Worm (Caenorhabditis elegans) whole organism, L2 larva: ENCODE data around the gene C50F4.6.

Source experiments
- ama-1 ChIP-seq: fragments of 150-350 bp; optimal IDR thresholded peaks from 2 replicates; lab custom pipeline; 2018; ENCODE audit warnings: inconsistent platforms
- fos-1 ChIP-seq: fragments of 150-350 bp; optimal IDR thresholded peaks from 2 replicates; lab custom pipeline; 2014; ENCODE audit warnings: missing biosample characterization, missing genetic modification characterization
- lsy-2 ChIP-seq, 2 experiments: fragments of 150-350 bp in 1 of 2; sonication (generic microtip) in 1 of 2; optimal IDR thresholded peaks; 2 replicates each; lab custom pipeline; 2014 to 2017; ENCODE audit warnings: missing biosample characterization in 2 of 2, missing genetic modification characterization in 2 of 2
- mdl-1 ChIP-seq, 2 experiments: fragments of 150-350 bp in 1 of 2; sonication (generic microtip) in 1 of 2; optimal IDR thresholded peaks; 2 replicates each; lab custom pipeline; 2017; ENCODE audit warnings: missing biosample characterization in 2 of 2, missing genetic modification characterization in 2 of 2
- nhr-10 ChIP-seq: sonication (generic microtip); optimal IDR thresholded peaks from 2 replicates; lab custom pipeline; 2017; ENCODE audit warnings: missing biosample characterization, missing genetic modification characterization
- nhr-11 ChIP-seq: fragments of 150-350 bp; optimal IDR thresholded peaks from 2 replicates; lab custom pipeline; 2014; ENCODE audit warnings: missing biosample characterization, missing genetic modification characterization
- skn-1 ChIP-seq: sonication (generic microtip); optimal IDR thresholded peaks from 2 replicates; lab custom pipeline; 2017; ENCODE audit warnings: missing biosample characterization, missing genetic modification characterization
- unc-62 ChIP-seq: fragments of 150-350 bp; optimal IDR thresholded peaks from 2 replicates; lab custom pipeline; 2014; ENCODE audit warnings: missing biosample characterization, missing genetic modification reagents, missing genetic modification characterization
- ztf-4 ChIP-seq: fragments of 150-350 bp; optimal IDR thresholded peaks from 2 replicates; lab custom pipeline; 2014; ENCODE audit warnings: missing biosample characterization, missing genetic modification characterization

ce11 chrV:9521697-9522096 is 24.2 kb upstream of the C50F4.6 start:
- TF ChIP-seq nhr-10 (tag; lab: Kevin White, UChicago) (no peak), ztf-4 (tag; lab: Kevin White, UChicago) (no peak), nhr-11 (tag; lab: Kevin White, UChicago) (no peak), unc-62 (no peak), mdl-1 (tag; optimal IDR thresholded peaks at IDR 0.05; lab: Kevin White, UChicago) (no peak), fos-1 (tag; lab: Kevin White, UChicago) (no peak), lsy-2 (tag; optimal IDR thresholded peaks at IDR 0.05; lab: Kevin White, UChicago) (no peak), skn-1 (tag; lab: Kevin White, UChicago) (no peak), ama-1 (lab: Kevin White, UChicago) (no peak)
